Worm (Caenorhabditis elegans): ENCODE measurements around the gene T23G4.2.

T23G4.2 gene

ce11 chrIV:13695720-13696364, 6.5 kb upstream of the T23G4.2 start:
- TF ChIP-seq pqm-1 (tag; optimal IDR thresholded peaks at IDR 0.05) (no peak), nhr-19 (GFP tag; conservative IDR thresholded peaks at IDR 0.05) (peak; percentile 61), mep-1 (tag; optimal IDR thresholded peaks at IDR 0.05) (no peak), unc-130 (tag; optimal IDR thresholded peaks at IDR 0.05) (no peak), xbp-1 (tag; optimal IDR thresholded peaks at IDR 0.05) (no peak), lin-39 (tag; optimal IDR thresholded peaks at IDR 0.05) (peak; percentile 98), skn-1 (tag; optimal IDR thresholded peaks at IDR 0.05) (no peak), unc-62 (GFP tag; optimal IDR thresholded peaks at IDR 0.05) (peak; percentile 94), unc-86 (tag; optimal IDR thresholded peaks at IDR 0.05) (no peak), dpl-1 (GFP tag; optimal IDR thresholded peaks at IDR 0.05) (no peak), lin-14 (GFP tag; optimal IDR thresholded peaks at IDR 0.05) (peak; percentile 89), snu-23 (GFP tag; optimal IDR thresholded peaks at IDR 0.05) (peak; percentile 52), C16A3.4 (tag; optimal IDR thresholded peaks at IDR 0.05) (no peak), isw-1 (GFP tag; IDR thresholded peaks at IDR 0.05) (no peak), hlh-4 (tag; optimal IDR thresholded peaks at IDR 0.05) (no peak), zip-4 (GFP tag; optimal IDR thresholded peaks at IDR 0.05) (no peak), nhr-47 (tag; optimal IDR thresholded peaks at IDR 0.05) (peak; percentile 25), nhr-20 (tag; optimal IDR thresholded peaks at IDR 0.05) (peak; percentile 47), C04F5.9 (tag; optimal IDR thresholded peaks at IDR 0.05) (no peak), vab-15 (tag; optimal IDR thresholded peaks at IDR 0.05) (peak; percentile 43), nhr-85 (tag) (peak; percentile 83), rnt-1 (tag; optimal IDR thresholded peaks at IDR 0.05) (peak; percentile 95), lin-35 (GFP tag; optimal IDR thresholded peaks at IDR 0.05) (no peak), blmp-1 (tag; optimal IDR thresholded peaks at IDR 0.05) (peak; percentile 10), mab-9 (GFP tag; IDR thresholded peaks at IDR 0.05) (peak; percentile 74), efl-3 (GFP tag; optimal IDR thresholded peaks at IDR 0.05) (peak; percentile 42), elt-2 (tag; optimal IDR thresholded peaks at IDR 0.05) (no peak), snpc-4 (tag; optimal IDR thresholded peaks at IDR 0.05) (no peak), ceh-63 (GFP tag; optimal IDR thresholded peaks at IDR 0.05) (no peak), zag-1 (tag; optimal IDR thresholded peaks at IDR 0.05) (no peak), grh-1 (GFP tag; IDR thresholded peaks at IDR 0.05) (no peak), dsc-1 (tag; optimal IDR thresholded peaks at IDR 0.05) (peak; percentile 5), ets-5 (GFP tag; IDR thresholded peaks at IDR 0.05) (no peak), nhr-84 (tag; optimal IDR thresholded peaks at IDR 0.05) (no peak), lsy-2 (tag; optimal IDR thresholded peaks at IDR 0.05) (peak; percentile 46 to 47), ztf-11 (tag; optimal IDR thresholded peaks at IDR 0.05) (peak in 1 of 2 experiments; percentile 82), fkh-10 (GFP tag; optimal IDR thresholded peaks at IDR 0.05) (no peak), nhr-71 (tag; optimal IDR thresholded peaks at IDR 0.05) (peak; percentile 83), lin-15B (tag; optimal IDR thresholded peaks at IDR 0.05) (no peak), tbx-2 (tag; optimal IDR thresholded peaks at IDR 0.05) (peak; percentile 85), nhr-77 (tag; optimal IDR thresholded peaks at IDR 0.05) (no peak), aly-2 (tag; optimal IDR thresholded peaks at IDR 0.05) (no peak), mdl-1 (tag; optimal IDR thresholded peaks at IDR 0.05) (peak in 1 of 2 experiments; percentile 37), sup-37 (GFP tag; optimal IDR thresholded peaks at IDR 0.05) (no peak), ceh-88 (GFP tag; IDR thresholded peaks at IDR 0.05) (no peak), pax-3 (tag; optimal IDR thresholded peaks at IDR 0.05) (no peak), swsn-7 (tag; optimal IDR thresholded peaks at IDR 0.05) (no peak), nhr-11 (tag; optimal IDR thresholded peaks at IDR 0.05) (no peak), efl-1 (optimal IDR thresholded peaks at IDR 0.05) (no peak), efl-1 (GFP tag; optimal IDR thresholded peaks at IDR 0.05 in 1 of 2) (no peak), nhr-12 (tag; optimal IDR thresholded peaks at IDR 0.05) (no peak), ama-1 (optimal IDR thresholded peaks at IDR 0.05) (no peak), fos-1 (tag; optimal IDR thresholded peaks at IDR 0.05) (no peak), irx-1 (tag; optimal IDR thresholded peaks at IDR 0.05) (peak; percentile 78)

Data from whole organism, L1 larva.